Fruit fly (Drosophila melanogaster) whole organism, prepupa: ENCODE data around the gene CG17751.

Experiments used
- CG11902 ChIP-seq: fragments of 200-800 bp; sonication (Bioruptor generic); optimal IDR thresholded peaks from 3 replicates; lab custom pipeline; 2016; ENCODE audit warnings: missing biosample characterization, missing genetic modification characterization
- CG31627 ChIP-seq: fragments of 200-800 bp; sonication (Bioruptor generic); optimal IDR thresholded peaks from 3 replicates; lab custom pipeline; 2016; ENCODE audit warnings: missing biosample characterization, missing genetic modification characterization
- CG8319 ChIP-seq: fragments of 200-800 bp; sonication (Bioruptor generic); optimal IDR thresholded peaks from 3 replicates; lab custom pipeline; 2016; ENCODE audit warnings: missing biosample characterization, missing genetic modification characterization
- Ets21C ChIP-seq: fragments of 200-800 bp; sonication (Bioruptor generic); optimal IDR thresholded peaks from 3 replicates; lab custom pipeline; 2016; ENCODE audit warnings: missing biosample characterization, missing genetic modification characterization
- Smox ChIP-seq: fragments of 200-800 bp; sonication (Bioruptor generic); optimal IDR thresholded peaks from 3 replicates; lab custom pipeline; 2016; ENCODE audit warnings: missing biosample characterization, missing genetic modification characterization
- achi ChIP-seq: fragments of 200-800 bp; sonication (Bioruptor generic); optimal IDR thresholded peaks from 3 replicates; lab custom pipeline; 2016; ENCODE audit warnings: missing biosample characterization, missing genetic modification characterization
- cyc ChIP-seq: fragments of 200-800 bp; sonication (Bioruptor generic); optimal IDR thresholded peaks from 3 replicates; lab custom pipeline; 2016; ENCODE audit warnings: missing biosample characterization, missing genetic modification characterization
- dsx ChIP-seq: fragments of 200-800 bp; optimal IDR thresholded peaks from 3 replicates; lab custom pipeline; 2019; ENCODE audit warnings: missing biosample characterization, mild to moderate bottlenecking, missing genetic modification characterization, moderate library complexity; ENCODE audit not compliant: poor library complexity, severe bottlenecking
- fkh ChIP-seq: fragments of 200-800 bp; sonication (Bioruptor generic); optimal IDR thresholded peaks from 3 replicates; lab custom pipeline; 2017; ENCODE audit warnings: missing biosample characterization, mild to moderate bottlenecking, missing genetic modification characterization, moderate library complexity
- lz ChIP-seq: fragments of 200-800 bp; sonication (Bioruptor generic); optimal IDR thresholded peaks from 3 replicates; lab custom pipeline; 2016; ENCODE audit warnings: missing biosample characterization, missing genetic modification characterization

DNA sequence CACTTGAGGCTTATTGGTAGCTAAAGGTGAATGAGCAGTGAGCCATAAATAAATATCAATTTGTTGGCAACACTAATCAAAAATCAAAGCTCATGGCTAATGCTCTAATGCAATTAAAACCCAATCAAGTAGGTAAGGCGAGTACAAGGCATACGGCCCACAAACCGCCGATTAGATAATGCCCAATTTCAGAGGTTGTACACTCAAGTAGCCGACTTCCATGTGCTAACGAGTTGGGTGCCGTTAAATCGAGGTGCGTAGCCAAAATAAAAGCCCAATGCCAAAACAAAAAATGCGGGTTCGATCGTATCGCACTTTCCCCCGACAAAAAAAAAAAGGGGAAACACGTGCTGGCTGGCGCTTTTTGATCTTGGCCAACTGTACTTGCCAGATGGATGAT is 15.0 kb downstream of the CG17751 start:
- TF ChIP-seq achi (no peak), dsx (GFP tag; lab: Kevin White, UChicago) (no peak), fkh (GFP tag; lab: Kevin White, UChicago) (no peak), Smox (GFP tag; lab: Kevin White, UChicago) (no peak), cyc (no peak), Ets21C (GFP tag; lab: Kevin White, UChicago) (no peak), CG11902 (GFP tag; lab: Kevin White, UChicago) (no peak), lz (no peak), CG8319 (GFP tag; lab: Kevin White, UChicago) (no peak), CG31627 (GFP tag; lab: Kevin White, UChicago) (no peak)
